Worm (Caenorhabditis elegans) whole organism, midembryonic: ENCODE measurements around the gene cox-6C.

ENCODE experiments used
- T22C8.4 ChIP-seq: fragments of 200-800 bp; sonication (Bioruptor generic); IDR thresholded peaks from 2 replicates; pipeline ENCODE4 v1.3.6; 2022; ENCODE audit warnings: missing genetic modification characterization, missing compliant biosample characterization
- cog-1 ChIP-seq: sonication (generic microtip); optimal IDR thresholded peaks from 2 replicates; lab custom pipeline; 2016; ENCODE audit warnings: missing genetic modification characterization, missing compliant biosample characterization
- flt-1 ChIP-seq: fragments of 200-800 bp; sonication (Bioruptor generic); IDR thresholded peaks from 2 replicates; pipeline ENCODE4 v1.3.6; 2022; ENCODE audit warnings: missing genetic modification characterization, missing compliant biosample characterization
- klf-2 ChIP-seq: fragments of 200-800 bp; sonication (Bioruptor generic); conservative IDR thresholded peaks from 2 replicates; pipeline ENCODE4 v1.3.6; 2022; ENCODE audit warnings: missing genetic modification reagents, missing genetic modification characterization, missing compliant biosample characterization
- med-1 ChIP-seq: sonication (generic microtip); optimal IDR thresholded peaks from 2 replicates; lab custom pipeline; 2017; ENCODE audit warnings: missing genetic modification characterization, mild to moderate bottlenecking, missing compliant biosample characterization, antibody characterized with exemption, missing genetic modification reagents; ENCODE audit not compliant: insufficient read depth
- ref-1 ChIP-seq: fragments of 200-800 bp; sonication (Bioruptor generic); conservative IDR thresholded peaks from 2 replicates; pipeline ENCODE4 v1.3.6; 2022; ENCODE audit warnings: missing genetic modification reagents, missing genetic modification characterization, missing compliant biosample characterization
- tab-1 ChIP-seq: fragments of 200-800 bp; sonication (Bioruptor generic); IDR thresholded peaks from 2 replicates; pipeline ENCODE4 v1.3.6; 2022; ENCODE audit warnings: missing genetic modification characterization, missing compliant biosample characterization
- ztf-23 ChIP-seq: fragments of 200-800 bp; sonication (Bioruptor generic); IDR thresholded peaks from 2 replicates; pipeline ENCODE4 v1.3.6; 2022; ENCODE audit warnings: missing genetic modification reagents, missing genetic modification characterization, missing compliant biosample characterization
- ztf-29 ChIP-seq: fragments of 200-800 bp; sonication (Bioruptor generic); IDR thresholded peaks from 2 replicates; pipeline ENCODE4 v1.3.6; 2022; ENCODE audit warnings: missing genetic modification reagents, missing genetic modification characterization, missing compliant biosample characterization

Gene cox-6C

DNA sequence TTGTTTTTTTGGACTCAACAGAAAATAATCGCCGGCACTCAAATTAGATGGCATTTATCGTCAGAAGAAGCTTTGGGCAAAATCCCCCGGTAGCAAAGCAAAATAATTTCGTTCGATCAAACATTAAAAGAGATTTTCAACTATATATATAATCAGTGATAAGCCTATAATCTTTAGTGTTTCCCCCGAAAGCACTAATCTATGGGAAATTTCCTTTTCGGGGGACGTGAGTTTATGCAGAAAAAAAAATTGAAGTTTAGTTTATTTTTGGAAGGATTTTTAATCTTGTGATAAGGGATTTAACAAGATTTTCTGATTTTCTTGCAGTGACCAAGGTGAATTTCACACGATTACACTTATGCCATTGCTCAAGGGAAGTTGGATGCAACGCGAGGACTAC is 7.4 kb downstream of the cox-6C start:
- TF ChIP-seq klf-2 (GFP tag; lab: Robert Waterston, UW) (no peak), flt-1 (GFP tag; lab: Robert Waterston, UW) (no peak), med-1 (GFP tag; lab: Kevin White, UChicago) (no peak), T22C8.4 (GFP tag; lab: Robert Waterston, UW) (no peak), tab-1 (no peak), ztf-23 (GFP tag; lab: Robert Waterston, UW) (no peak), ref-1 (GFP tag; lab: Robert Waterston, UW) (no peak), cog-1 (tag; lab: Kevin White, UChicago) (no peak), ztf-29 (GFP tag; lab: Robert Waterston, UW) (no peak)

DNA sequence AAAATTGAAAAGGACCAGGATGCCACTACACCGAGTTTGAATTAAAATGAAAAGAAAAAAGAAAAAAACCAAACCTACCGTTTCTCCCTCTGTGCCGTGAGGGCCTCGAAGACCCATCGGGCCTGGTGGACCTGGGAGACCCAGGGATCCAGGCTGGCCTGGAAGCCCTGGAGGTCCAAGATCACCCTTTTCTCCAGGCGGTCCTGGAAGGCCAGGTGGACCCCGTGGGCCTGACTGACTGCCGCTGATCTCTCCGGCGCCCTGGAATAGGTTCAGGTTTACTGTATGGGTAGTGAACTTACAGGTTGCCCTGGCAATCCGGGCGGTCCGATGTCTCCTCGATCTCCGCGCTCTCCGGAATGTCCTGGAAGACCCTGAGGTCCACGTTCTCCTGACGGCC is 13.1 kb downstream of the cox-6C start:
- TF ChIP-seq tab-1 (no peak), T22C8.4 (GFP tag; lab: Robert Waterston, UW) (no peak), med-1 (GFP tag; lab: Kevin White, UChicago) (no peak), klf-2 (GFP tag; lab: Robert Waterston, UW) (no peak), ztf-23 (GFP tag; lab: Robert Waterston, UW) (no peak), ztf-29 (GFP tag; lab: Robert Waterston, UW) (no peak), ref-1 (GFP tag; lab: Robert Waterston, UW) (no peak), cog-1 (tag; lab: Kevin White, UChicago) (no peak), flt-1 (GFP tag; lab: Robert Waterston, UW) (no peak)

- no peak for TF ChIP-seq tab-1
- no peak for TF ChIP-seq cog-1 (tag; lab: Kevin White, UChicago)
These were observed 14.5 kb downstream of the cox-6C start for ce11 chrIV:141022-141421.

DNA sequence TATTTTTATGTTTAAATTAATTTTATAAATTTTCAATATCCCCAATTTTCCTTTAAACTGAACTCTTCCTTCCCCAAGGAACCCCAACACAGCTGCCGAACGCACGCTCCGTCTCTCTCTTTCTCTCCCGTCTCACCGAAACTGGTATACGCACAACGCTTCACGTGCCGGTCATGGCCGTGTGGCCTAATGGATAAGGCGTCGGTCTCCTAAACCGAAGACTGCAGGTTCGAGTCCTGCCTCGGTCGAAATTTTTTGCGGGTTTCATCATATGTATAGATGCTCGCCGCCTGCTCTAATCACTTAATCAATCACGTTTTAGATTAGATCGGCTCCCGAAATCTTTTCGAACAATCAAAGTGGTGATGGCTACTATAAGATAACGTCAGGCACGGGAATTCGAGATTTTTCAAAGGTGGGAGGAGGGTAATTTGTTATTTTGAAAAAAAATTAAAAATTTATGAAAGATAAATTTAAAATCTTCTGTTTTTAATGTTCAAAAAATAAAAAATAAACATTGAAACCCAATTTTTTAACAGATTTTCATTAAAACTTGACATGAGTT is 17.4 kb downstream of the cox-6C start:
- TF ChIP-seq med-1 (GFP tag; lab: Kevin White, UChicago) (peak; percentile 70), ztf-29 (GFP tag; lab: Robert Waterston, UW) (peak; percentile 98), tab-1 (peak; percentile 99), cog-1 (tag; lab: Kevin White, UChicago) (peak; percentile 94), klf-2 (GFP tag; lab: Robert Waterston, UW) (peak; percentile 97), ztf-23 (GFP tag; lab: Robert Waterston, UW) (peak; percentile 96), T22C8.4 (GFP tag; lab: Robert Waterston, UW) (peak; percentile 94), ref-1 (GFP tag; lab: Robert Waterston, UW) (peak; percentile 95), flt-1 (GFP tag; lab: Robert Waterston, UW) (peak; percentile 98)

- TF ChIP-seq tab-1 (no peak), ref-1 (GFP tag; lab: Robert Waterston, UW) (no peak), ztf-23 (GFP tag; lab: Robert Waterston, UW) (no peak), ztf-29 (GFP tag; lab: Robert Waterston, UW) (no peak), med-1 (GFP tag; lab: Kevin White, UChicago) (no peak), cog-1 (tag; lab: Kevin White, UChicago) (no peak), klf-2 (GFP tag; lab: Robert Waterston, UW) (no peak), T22C8.4 (GFP tag; lab: Robert Waterston, UW) (no peak), flt-1 (GFP tag; lab: Robert Waterston, UW) (no peak)
These were observed 21.3 kb downstream of the cox-6C start, which contains the start of gene col-99 for ce11 chrIV:147819-148218. Gene col-99 (minus strand): TSS chrIV:147919.

DNA sequence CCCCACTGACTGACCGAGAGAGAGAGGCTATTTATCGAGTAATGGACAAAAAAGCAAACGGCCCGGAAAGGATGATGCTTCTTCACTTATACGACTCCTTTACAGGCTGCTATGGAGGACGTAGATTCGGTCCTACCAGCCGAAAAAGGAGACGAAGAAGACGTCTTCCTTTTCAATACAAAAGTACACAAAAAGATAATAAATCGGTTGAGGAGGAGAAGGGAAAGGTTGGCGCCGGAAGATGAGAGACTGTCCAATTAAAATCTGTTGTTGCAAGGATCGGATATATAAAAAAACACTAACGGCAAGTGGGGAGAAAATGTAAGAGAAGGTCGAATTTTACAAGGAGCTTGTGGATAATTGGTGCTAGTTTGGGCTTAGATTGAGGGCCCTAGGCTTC is 22.2 kb downstream of the cox-6C start:
- TF ChIP-seq ref-1 (GFP tag; lab: Robert Waterston, UW), result no peak
- no peak for TF ChIP-seq ztf-23 (GFP tag; lab: Robert Waterston, UW)
- no peak for TF ChIP-seq cog-1 (tag; lab: Kevin White, UChicago)
- TF ChIP-seq ztf-29 (GFP tag; lab: Robert Waterston, UW), result no peak
- no peak for TF ChIP-seq flt-1 (GFP tag; lab: Robert Waterston, UW)
- TF ChIP-seq klf-2 (GFP tag; lab: Robert Waterston, UW), result no peak
- no peak for TF ChIP-seq tab-1
- no peak for TF ChIP-seq med-1 (GFP tag; lab: Kevin White, UChicago)
- TF ChIP-seq T22C8.4 (GFP tag; lab: Robert Waterston, UW), result no peak

DNA sequence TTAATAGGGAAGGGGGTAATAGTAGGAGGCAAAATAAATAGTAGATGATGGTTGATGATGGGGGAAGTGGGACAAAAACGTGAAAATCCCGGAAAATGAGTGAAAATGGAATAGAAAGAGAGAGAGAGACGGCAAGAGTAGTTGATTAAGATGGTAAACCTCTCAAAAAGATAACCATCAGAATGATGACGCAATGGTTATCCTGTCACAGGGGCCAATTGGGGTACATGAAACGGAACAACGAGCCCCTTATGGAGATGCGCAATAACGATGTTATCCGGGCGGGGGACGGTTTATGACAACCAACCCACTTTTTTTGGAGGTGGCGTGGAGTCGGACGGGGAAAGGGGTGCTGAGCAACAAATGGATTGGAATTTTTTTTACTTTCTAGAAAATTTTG is 23.3 kb downstream of the cox-6C start:
- TF ChIP-seq flt-1 (GFP tag; lab: Robert Waterston, UW), result no peak
- no peak for TF ChIP-seq tab-1
- no peak for TF ChIP-seq ztf-23 (GFP tag; lab: Robert Waterston, UW)
- TF ChIP-seq ref-1 (GFP tag; lab: Robert Waterston, UW), result no peak
- TF ChIP-seq klf-2 (GFP tag; lab: Robert Waterston, UW), result no peak

DNA sequence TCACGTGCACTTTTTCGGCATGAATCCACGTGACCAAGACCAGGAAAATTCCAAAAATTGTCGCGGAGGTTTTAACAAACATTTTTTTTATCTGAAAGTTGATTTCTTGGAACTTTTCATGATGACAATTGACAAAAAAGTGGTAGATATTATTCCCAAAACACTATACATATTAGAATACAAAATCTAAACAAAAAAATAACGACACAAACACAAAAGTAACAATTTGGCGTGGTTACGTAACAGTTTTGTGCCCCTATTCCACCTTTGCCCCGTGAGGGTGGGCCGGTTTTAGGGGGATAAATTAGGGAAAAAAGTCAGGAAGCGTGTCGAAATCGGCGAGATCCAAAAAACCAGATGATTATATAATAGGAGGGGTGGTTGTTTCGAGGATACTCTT is 31.3 kb downstream of the cox-6C start, which contains the start of gene gegf-1:
Gene gegf-1 (minus strand): TSS at position 101 of the 400 bp plus-strand sequence.
- no peak for TF ChIP-seq cog-1 (tag; lab: Kevin White, UChicago)
- no peak for TF ChIP-seq ztf-23 (GFP tag; lab: Robert Waterston, UW)
- no peak for TF ChIP-seq ref-1 (GFP tag; lab: Robert Waterston, UW)
- no peak for TF ChIP-seq flt-1 (GFP tag; lab: Robert Waterston, UW)
- no peak for TF ChIP-seq tab-1
- no peak for TF ChIP-seq ztf-29 (GFP tag; lab: Robert Waterston, UW)
- TF ChIP-seq T22C8.4 (GFP tag; lab: Robert Waterston, UW), result no peak
- TF ChIP-seq klf-2 (GFP tag; lab: Robert Waterston, UW), result no peak
- TF ChIP-seq med-1 (GFP tag; lab: Kevin White, UChicago), result no peak

DNA sequence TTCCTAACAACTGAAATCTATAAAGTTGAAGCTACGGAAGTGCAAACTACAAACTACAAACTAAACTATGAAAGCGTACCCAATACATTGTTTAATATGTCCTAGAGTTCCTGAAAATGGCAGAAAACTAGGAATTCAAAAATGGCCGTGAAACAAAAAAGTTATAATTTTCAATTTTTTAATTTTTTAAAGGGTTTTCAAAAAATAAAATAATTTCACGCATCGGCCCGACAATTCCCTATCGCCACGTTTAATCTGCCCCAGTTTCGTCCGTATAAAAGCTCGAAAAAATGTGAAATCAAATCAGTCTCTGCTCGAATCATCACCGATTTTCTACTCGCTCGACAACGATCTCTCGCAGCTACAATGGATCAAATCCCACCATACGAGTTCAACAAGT is 32.1 kb downstream of the cox-6C start, which contains the start of gene Y38C1AA.7:
Gene Y38C1AA.7 (plus strand): TSS at position 301 of the 400 bp plus-strand sequence.
- TF ChIP-seq tab-1, result no peak
- no peak for TF ChIP-seq cog-1 (tag; lab: Kevin White, UChicago)
- TF ChIP-seq ztf-29 (GFP tag; lab: Robert Waterston, UW), result no peak
- no peak for TF ChIP-seq T22C8.4 (GFP tag; lab: Robert Waterston, UW)
- no peak for TF ChIP-seq ztf-23 (GFP tag; lab: Robert Waterston, UW)
